Fruit fly (Drosophila melanogaster) Kc167 (cell line): ENCODE measurements around the gene DCX-EMAP.

ENCODE experiments used
- Myc ChIP-seq: fragments of >200 bp; optimal IDR thresholded peaks from 2 replicates; lab custom pipeline; 2017; ENCODE audit warnings: missing external identifiers
- Sin3A ChIP-seq: fragments of >200 bp; optimal IDR thresholded peaks from 2 replicates; lab custom pipeline; 2018; ENCODE audit warnings: missing external identifiers
- h ChIP-seq: fragments of >200 bp; optimal IDR thresholded peaks from 3 replicates; lab custom pipeline; 2018; ENCODE audit warnings: missing external identifiers
- insv ChIP-seq: fragments of >200 bp; optimal IDR thresholded peaks from 3 replicates; lab custom pipeline; 2018; ENCODE audit warnings: missing external identifiers
- ttk ChIP-seq: sonication (Bioruptor generic); optimal IDR thresholded peaks from 2 replicates; lab custom pipeline; 2017; ENCODE audit warnings: missing external identifiers

dm6 chr3L:14977536-14978495 lies 74.2 kb downstream of the DCX-EMAP start:
- no peak for TF ChIP-seq Myc (lab: Kevin White, UChicago)
- no peak for TF ChIP-seq h (lab: Kevin White, UChicago)
- TF ChIP-seq ttk (lab: Kevin White, UChicago): no peak
- no peak for TF ChIP-seq Sin3A
- TF ChIP-seq insv (lab: Kevin White, UChicago): no peak
